Fruit fly (Drosophila melanogaster) whole organism, embryonic: Measurements from ENCODE around the gene RpS17.

ENCODE experiments used
- CG10274 ChIP-seq: fragments of 200-800 bp; sonication (Bioruptor generic); optimal IDR thresholded peaks from 3 replicates; lab custom pipeline; 2017; ENCODE audit warnings: missing biosample characterization, mild to moderate bottlenecking, missing genetic modification characterization
- CG10543 ChIP-seq: fragments of 200-800 bp; sonication (Bioruptor generic); optimal IDR thresholded peaks from 3 replicates; lab custom pipeline; 2017; ENCODE audit warnings: missing biosample characterization, mild to moderate bottlenecking, missing genetic modification characterization, moderate library complexity
- CG13894 ChIP-seq: fragments of 200-800 bp; sonication (Bioruptor generic); optimal IDR thresholded peaks from 3 replicates; lab custom pipeline; 2018; ENCODE audit warnings: missing biosample characterization, mild to moderate bottlenecking, missing genetic modification characterization, moderate library complexity
- CG14965 ChIP-seq: fragments of 200-800 bp; sonication (Bioruptor generic); optimal IDR thresholded peaks from 2 replicates; lab custom pipeline; 2016; ENCODE audit warnings: missing biosample characterization, missing genetic modification characterization, borderline replicate concordance
- CG15011 ChIP-seq: fragments of 200-800 bp; sonication (Bioruptor generic); optimal IDR thresholded peaks from 3 replicates; lab custom pipeline; 2018; ENCODE audit warnings: missing biosample characterization, mild to moderate bottlenecking, missing genetic modification characterization
- CG15479 ChIP-seq: fragments of 200-800 bp; sonication (Bioruptor generic); optimal IDR thresholded peaks from 3 replicates; lab custom pipeline; 2019; ENCODE audit warnings: missing biosample characterization, mild to moderate bottlenecking, missing genetic modification characterization, moderate library complexity
- CG18262 ChIP-seq: fragments of 200-800 bp; optimal IDR thresholded peaks from 3 replicates; lab custom pipeline; 2019; ENCODE audit warnings: missing biosample characterization, mild to moderate bottlenecking, missing genetic modification characterization, moderate library complexity
- CG1832 ChIP-seq: fragments of 200-800 bp; sonication (Bioruptor generic); optimal IDR thresholded peaks from 2 replicates; lab custom pipeline; 2017; ENCODE audit warnings: missing biosample characterization, mild to moderate bottlenecking, missing genetic modification characterization, inconsistent platforms
- CG18599 ChIP-seq: fragments of 200-800 bp; sonication (Bioruptor generic); optimal IDR thresholded peaks from 3 replicates; lab custom pipeline; 2017; ENCODE audit warnings: missing biosample characterization, missing genetic modification characterization, mild to moderate bottlenecking, moderate library complexity, missing genetic modification reagents
- CG18619 ChIP-seq: fragments of 200-800 bp; sonication (Bioruptor generic); optimal IDR thresholded peaks from 3 replicates; lab custom pipeline; 2017; ENCODE audit warnings: missing biosample characterization, mild to moderate bottlenecking, missing genetic modification characterization
- CG2120 ChIP-seq: fragments of 200-800 bp; sonication (Bioruptor generic); optimal IDR thresholded peaks from 3 replicates; lab custom pipeline; 2016; ENCODE audit warnings: missing biosample characterization, missing genetic modification characterization
- CG30403 ChIP-seq: fragments of 200-800 bp; sonication (Bioruptor generic); optimal IDR thresholded peaks from 3 replicates; lab custom pipeline; 2016; ENCODE audit warnings: missing biosample characterization, missing genetic modification characterization
- CG3407 ChIP-seq: fragments of 200-800 bp; sonication (Bioruptor generic); optimal IDR thresholded peaks from 2 replicates; lab custom pipeline; 2018; ENCODE audit warnings: missing biosample characterization, mild to moderate bottlenecking, missing genetic modification characterization
- CG43689 ChIP-seq: fragments of 200-800 bp; sonication (Bioruptor generic); IDR thresholded peaks from 2 replicates; pipeline ENCODE4 v1.3.6; 2022; ENCODE audit warnings: missing biosample characterization, missing genetic modification characterization
- CG4404 ChIP-seq: fragments of 200-800 bp; sonication (Bioruptor generic); IDR thresholded peaks from 2 replicates; pipeline ENCODE4 v1.3.6; 2022; ENCODE audit warnings: missing biosample characterization, missing genetic modification characterization
- CG6654 ChIP-seq: fragments of 200-800 bp; sonication (Bioruptor generic); optimal IDR thresholded peaks from 2 replicates; lab custom pipeline; 2017; ENCODE audit warnings: missing biosample characterization, mild to moderate bottlenecking, missing genetic modification characterization
- CG7271 ChIP-seq: fragments of 200-800 bp; sonication (Bioruptor generic); optimal IDR thresholded peaks from 2 replicates; lab custom pipeline; 2018; ENCODE audit warnings: missing biosample characterization, mild to moderate bottlenecking, missing genetic modification characterization, moderate library complexity
- CG7786 ChIP-seq: fragments of 200-800 bp; sonication (Bioruptor generic); optimal IDR thresholded peaks from 2 replicates; lab custom pipeline; 2016; ENCODE audit warnings: missing biosample characterization, missing genetic modification characterization
- CG7963 ChIP-seq: fragments of 200-800 bp; sonication (Bioruptor generic); IDR thresholded peaks from 3 replicates; pipeline ENCODE4 v1.3.6; 2022; ENCODE audit warnings: missing biosample characterization, missing genetic modification characterization; ENCODE audit not compliant: partially characterized antibody
- D ChIP-seq, 2 experiments: fragments of 200-800 bp in 1 of 2; fragments of >200 bp in 1 of 2; sonication (Bioruptor generic) in 1 of 2; optimal IDR thresholded peaks; 2 replicates in 1 of 2; 3 replicates in 1 of 2; lab custom pipeline; 2017; ENCODE audit warnings: mild to moderate bottlenecking in 1 of 2, missing biosample characterization in 1 of 2, missing genetic modification characterization in 1 of 2, missing genetic modification reagents in 1 of 2
- Deaf1 ChIP-seq: fragments of 200-800 bp; optimal IDR thresholded peaks from 3 replicates; lab custom pipeline; 2019; ENCODE audit warnings: missing biosample characterization, mild to moderate bottlenecking, missing genetic modification characterization, moderate library complexity
- Doc2 ChIP-seq: fragments of 200-800 bp; sonication (Bioruptor generic); IDR thresholded peaks from 2 replicates; pipeline ENCODE4 v1.3.6; 2022; ENCODE audit warnings: missing biosample characterization, missing genetic modification characterization
- Drgx ChIP-seq: fragments of 200-800 bp; sonication (Bioruptor generic); IDR thresholded peaks from 2 replicates; pipeline ENCODE4 v1.3.6; 2022; ENCODE audit warnings: missing biosample characterization, missing genetic modification characterization
- Eip74EF ChIP-seq, 2 experiments: fragments of 200-800 bp in 1 of 2; fragments of >200 bp in 1 of 2; sonication (Bioruptor generic) in 1 of 2; optimal IDR thresholded peaks; 2 replicates each; lab custom pipeline; 2017 to 2019; ENCODE audit warnings: missing biosample characterization in 2 of 2, missing genetic modification characterization in 2 of 2, mild to moderate bottlenecking in 1 of 2, moderate library complexity in 1 of 2
- Elba2 ChIP-seq: fragments of 200-800 bp; sonication (Bioruptor generic); optimal IDR thresholded peaks from 3 replicates; lab custom pipeline; 2016; ENCODE audit warnings: missing biosample characterization, missing genetic modification characterization
- Gug ChIP-seq: fragments of 200-800 bp; sonication (Bioruptor generic); IDR thresholded peaks from 4 replicates; pipeline ENCODE4 v1.3.6; 2022; ENCODE audit warnings: missing biosample characterization, missing genetic modification characterization
- Hmr ChIP-seq: fragments of 200-800 bp; sonication (Bioruptor generic); optimal IDR thresholded peaks from 3 replicates; lab custom pipeline; 2017; ENCODE audit warnings: mild to moderate bottlenecking, missing biosample characterization, missing genetic modification reagents, missing genetic modification characterization
- Hr51 ChIP-seq, 2 experiments: fragments of 200-800 bp; sonication (Bioruptor generic); optimal IDR thresholded peaks; 2 replicates in 1 of 2; 3 replicates in 1 of 2; lab custom pipeline; 2016 to 2018; ENCODE audit warnings: missing biosample characterization in 2 of 2, missing genetic modification characterization in 2 of 2, mild to moderate bottlenecking in 1 of 2, moderate library complexity in 1 of 2
- Hr78 ChIP-seq, 2 experiments: fragments of 200-800 bp in 1 of 2; fragments of >200 bp in 1 of 2; sonication (Bioruptor generic) in 1 of 2; optimal IDR thresholded peaks; 2 replicates each; lab custom pipeline; 2017 to 2019; ENCODE audit warnings: missing biosample characterization in 2 of 2, missing genetic modification characterization in 2 of 2, mild to moderate bottlenecking in 1 of 2, moderate library complexity in 1 of 2
- Jarid2 ChIP-seq: fragments of 200-800 bp; sonication (Bioruptor generic); optimal IDR thresholded peaks from 3 replicates; lab custom pipeline; 2017; ENCODE audit warnings: mild to moderate bottlenecking, missing biosample characterization, missing genetic modification reagents, missing genetic modification characterization
- Lpt ChIP-seq: fragments of >200 bp; optimal IDR thresholded peaks from 2 replicates; lab custom pipeline; 2018; ENCODE audit warnings: missing biosample characterization, missing genetic modification characterization
- Mad ChIP-seq: fragments of 200-800 bp; sonication (Bioruptor generic); optimal IDR thresholded peaks from 2 replicates; lab custom pipeline; 2016; ENCODE audit warnings: missing biosample characterization, missing genetic modification characterization
- Med ChIP-seq: fragments of 200-800 bp; sonication (Bioruptor generic); peaks from one replicate; lab custom pipeline; 2016; ENCODE audit warnings: missing biosample characterization, missing genetic modification characterization, mild to moderate bottlenecking, inconsistent platforms, moderate library complexity
- NC2α ChIP-seq: fragments of 200-800 bp; sonication (Bioruptor generic); optimal IDR thresholded peaks from 2 replicates; lab custom pipeline; 2016; ENCODE audit warnings: missing biosample characterization, missing genetic modification characterization
- NFAT ChIP-seq: fragments of 200-800 bp; sonication (Bioruptor generic); IDR thresholded peaks from 2 replicates; pipeline ENCODE4 v1.3.6; 2022; ENCODE audit warnings: missing biosample characterization, missing genetic modification characterization
- Ravus ChIP-seq: fragments of 200-800 bp; sonication (Bioruptor generic); IDR thresholded peaks from 2 replicates; pipeline ENCODE4 v1.3.6; 2022; ENCODE audit warnings: missing biosample characterization, missing genetic modification characterization
- cg ChIP-seq: fragments of 200-800 bp; sonication (Bioruptor generic); optimal IDR thresholded peaks from 3 replicates; lab custom pipeline; 2019; ENCODE audit warnings: missing biosample characterization, mild to moderate bottlenecking, missing genetic modification characterization, moderate library complexity
- chinmo ChIP-seq: fragments of 200-800 bp; sonication (Bioruptor generic); IDR thresholded peaks from 4 replicates; pipeline ENCODE4 v1.3.6; 2022; ENCODE audit warnings: missing biosample characterization, missing genetic modification characterization; ENCODE audit not compliant: partially characterized antibody
- ci ChIP-seq: fragments of 200-800 bp; sonication (Bioruptor generic); IDR thresholded peaks from 3 replicates; pipeline ENCODE4 v1.3.6; 2022; ENCODE audit warnings: missing biosample characterization, missing genetic modification characterization
- h ChIP-seq: fragments of >200 bp; optimal IDR thresholded peaks from 2 replicates; lab custom pipeline; 2017
- klu ChIP-seq: fragments of 200-800 bp; sonication (Bioruptor generic); IDR thresholded peaks from 2 replicates; pipeline ENCODE4 v1.3.6; 2022; ENCODE audit warnings: missing biosample characterization, missing genetic modification characterization
- kni ChIP-seq: fragments of 200-800 bp; sonication (Bioruptor generic); optimal IDR thresholded peaks from 3 replicates; lab custom pipeline; 2017; ENCODE audit warnings: mild to moderate bottlenecking, missing biosample characterization, missing genetic modification reagents, missing genetic modification characterization
- mirr ChIP-seq: fragments of 200-800 bp; sonication (Bioruptor generic); optimal IDR thresholded peaks from 3 replicates; lab custom pipeline; 2018; ENCODE audit warnings: missing biosample characterization, mild to moderate bottlenecking, missing genetic modification characterization
- nom ChIP-seq: fragments of 200-800 bp; sonication (Bioruptor generic); optimal IDR thresholded peaks from 2 replicates; lab custom pipeline; 2017; ENCODE audit warnings: missing biosample characterization, missing genetic modification characterization, mild to moderate bottlenecking, moderate library complexity, missing genetic modification reagents
- row ChIP-seq: fragments of 200-800 bp; sonication (Bioruptor generic); IDR thresholded peaks from 3 replicates; pipeline ENCODE4 v1.3.6; 2022; ENCODE audit warnings: missing biosample characterization, missing genetic modification characterization
- sqz ChIP-seq: fragments of 200-800 bp; sonication (Bioruptor generic); optimal IDR thresholded peaks from 3 replicates; lab custom pipeline; 2018; ENCODE audit warnings: missing biosample characterization, mild to moderate bottlenecking, missing genetic modification characterization
- trh ChIP-seq: fragments of 200-800 bp; sonication (Bioruptor generic); optimal IDR thresholded peaks from 2 replicates; lab custom pipeline; 2016; ENCODE audit warnings: missing biosample characterization, missing genetic modification characterization
- unc-4 ChIP-seq: fragments of 200-800 bp; sonication (Bioruptor generic); IDR thresholded peaks from 2 replicates; pipeline ENCODE4 v1.3.6; 2022; ENCODE audit warnings: missing biosample characterization, missing genetic modification characterization; ENCODE audit not compliant: partially characterized antibody

The RpS17 gene

DNA sequence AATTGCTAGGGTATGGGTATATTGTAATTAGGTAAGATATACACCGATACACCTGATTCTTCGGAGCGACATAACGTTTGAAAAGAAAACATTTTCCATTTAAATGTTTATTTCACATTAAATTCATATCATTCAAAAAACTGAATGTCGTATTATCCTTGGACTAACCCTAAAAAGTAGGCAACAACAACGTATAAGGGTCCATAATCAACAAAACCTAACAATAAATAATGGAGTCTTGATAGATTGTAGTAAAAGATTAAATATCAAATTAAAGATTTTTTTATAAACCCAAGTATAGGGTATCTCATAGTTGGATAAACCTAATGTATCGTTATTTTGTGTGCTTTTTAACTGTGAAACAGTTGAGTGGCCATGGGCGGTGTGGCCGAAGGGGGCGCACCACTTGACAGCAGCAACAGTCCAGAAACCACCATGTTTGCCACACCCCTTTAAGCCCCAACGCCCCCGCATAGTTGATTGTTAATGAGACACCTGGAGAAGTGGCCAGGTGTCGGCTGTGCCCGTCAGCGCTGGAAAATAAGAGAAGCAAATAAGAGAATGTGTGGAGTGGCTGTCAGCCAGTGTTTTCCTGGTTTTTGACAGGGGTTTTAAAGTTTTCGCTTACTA lies 38.8 kb upstream of the RpS17 start (continued):
- TF ChIP-seq Jarid2 (GFP tag; lab: Kevin White, UChicago) (peak; percentile 11), Eip74EF (GFP tag; optimal IDR thresholded peaks at IDR 0.05; lab: Kevin White, UChicago) (peak in 1 of 2 experiments; percentile 17), CG10274 (GFP tag; lab: Kevin White, UChicago) (no peak), row (GFP tag; lab: Robert Waterston, UW) (peak; percentile 35; the same call in 2 of the 3 replicates), CG2120 (peak; percentile 66), CG13894 (tag; lab: Kevin White, UChicago) (no peak), CG15011 (GFP tag; lab: Kevin White, UChicago) (peak; percentile 14), Lpt (no peak), D (optimal IDR thresholded peaks at IDR 0.05; lab: Kevin White, UChicago) (no peak), D (GFP tag; optimal IDR thresholded peaks at IDR 0.05; lab: Kevin White, UChicago) (peak; percentile 34), mirr (GFP tag; lab: Kevin White, UChicago) (no peak), CG18262 (tag; lab: Kevin White, UChicago) (peak; percentile 60), Elba2 (GFP tag; lab: Kevin White, UChicago) (no peak), CG7963 (no peak), NC2α (no peak), CG30403 (GFP tag; lab: Kevin White, UChicago) (peak; percentile 36), Hmr (GFP tag; lab: Kevin White, UChicago) (peak; percentile 32), Deaf1 (no peak), Mad (GFP tag; lab: Kevin White, UChicago) (no peak)

DNA sequence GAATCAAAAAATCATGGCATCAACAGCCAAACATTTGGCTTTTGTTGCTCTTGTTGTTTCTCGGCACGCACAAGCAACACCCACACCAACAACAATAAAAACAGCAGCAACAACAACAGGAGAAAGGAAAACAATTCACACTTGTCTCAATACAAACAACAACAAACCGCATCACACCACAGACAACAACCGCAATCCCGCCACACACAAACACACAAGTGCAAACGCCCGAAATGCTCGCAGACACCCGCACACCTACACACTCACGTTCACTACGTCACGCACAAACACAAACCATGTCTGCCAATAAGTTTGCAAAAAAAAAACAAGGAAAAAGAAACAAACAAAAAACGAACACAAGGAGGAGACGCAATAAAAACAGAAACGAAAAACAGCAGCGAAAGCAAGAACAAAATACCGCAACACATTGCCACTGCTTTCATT lies 38.2 kb upstream of the RpS17 start:
- TF ChIP-seq cg, result peak; percentile 52
- TF ChIP-seq CG14965 (GFP tag; lab: Kevin White, UChicago), result no peak
- TF ChIP-seq Med, result peak; percentile 70
- TF ChIP-seq CG7786, result no peak
- TF ChIP-seq Drgx (GFP tag; lab: Robert Waterston, UW), result peak; percentile 68
- TF ChIP-seq h, result no peak
- TF ChIP-seq CG6654 (GFP tag; lab: Kevin White, UChicago), result no peak
- no peak for TF ChIP-seq unc-4 (GFP tag; lab: Robert Waterston, UW)
- TF ChIP-seq CG18619 (GFP tag; lab: Kevin White, UChicago), result no peak
- TF ChIP-seq chinmo (GFP tag; lab: Robert Waterston, UW), result no peak
- peak; percentile 46 for TF ChIP-seq mirr (GFP tag; lab: Kevin White, UChicago)
- no peak for TF ChIP-seq klu
- no peak for TF ChIP-seq Hr78 (GFP tag; optimal IDR thresholded peaks at IDR 0.05; lab: Kevin White, UChicago)
- peak; percentile 13 for TF ChIP-seq sqz (GFP tag; lab: Kevin White, UChicago)
- no peak for TF ChIP-seq Doc2 (GFP tag; lab: Robert Waterston, UW)
- no peak for TF ChIP-seq CG3407 (GFP tag; lab: Kevin White, UChicago)
- no peak for TF ChIP-seq CG18599 (GFP tag; lab: Kevin White, UChicago)
- no peak for TF ChIP-seq NFAT (GFP tag; lab: Robert Waterston, UW)
- no peak for TF ChIP-seq ci (GFP tag; lab: Robert Waterston, UW)
- no peak for TF ChIP-seq CG7963
- no peak for TF ChIP-seq CG7271 (tag; lab: Kevin White, UChicago)
- TF ChIP-seq CG43689 (GFP tag; lab: Robert Waterston, UW), result no peak
- TF ChIP-seq nom (GFP tag; lab: Kevin White, UChicago), result peak; percentile 87
- TF ChIP-seq Ravus (GFP tag; lab: Robert Waterston, UW), result no peak
- no peak for TF ChIP-seq kni (GFP tag; lab: Kevin White, UChicago)
- no peak for TF ChIP-seq CG4404 (GFP tag; lab: Robert Waterston, UW)
- no peak for TF ChIP-seq CG10543 (GFP tag; lab: Kevin White, UChicago)
- TF ChIP-seq Hr51 (GFP tag; optimal IDR thresholded peaks at IDR 0.05; lab: Kevin White, UChicago), result peak in 1 of 2 experiments; percentile 43
- TF ChIP-seq CG1832 (GFP tag; lab: Kevin White, UChicago), result no peak
- no peak for TF ChIP-seq Gug (GFP tag; lab: Robert Waterston, UW)
- TF ChIP-seq trh (GFP tag; lab: Kevin White, UChicago), result no peak
- TF ChIP-seq CG15479, result peak; percentile 36
